Fruit fly (Drosophila melanogaster) whole organism, embryonic: ENCODE data around the gene CG5910.

Experiments used
- CG10209 ChIP-seq: fragments of 200-800 bp; sonication (Bioruptor generic); optimal IDR thresholded peaks from 3 replicates; lab custom pipeline; 2017; ENCODE audit warnings: missing biosample characterization, mild to moderate bottlenecking, missing genetic modification characterization, missing genetic modification reagents
- CG10366 ChIP-seq: fragments of 200-800 bp; sonication (Bioruptor generic); IDR thresholded peaks from 2 replicates; pipeline ENCODE4 v1.3.6; 2022; ENCODE audit warnings: missing biosample characterization, missing genetic modification characterization
- CG11085 ChIP-seq: fragments of 200-800 bp; sonication (Bioruptor generic); IDR thresholded peaks from 2 replicates; pipeline ENCODE4 v1.3.6; 2022; ENCODE audit warnings: missing biosample characterization, missing genetic modification characterization
- CG12155 ChIP-seq: fragments of 200-800 bp; sonication (Bioruptor generic); optimal IDR thresholded peaks from 3 replicates; lab custom pipeline; 2016; ENCODE audit warnings: missing biosample characterization, missing genetic modification characterization
- CG17829 ChIP-seq: fragments of 200-800 bp; optimal IDR thresholded peaks from 2 replicates; lab custom pipeline; 2019; ENCODE audit warnings: missing biosample characterization, mild to moderate bottlenecking, missing genetic modification characterization, moderate library complexity
- CG18262 ChIP-seq: fragments of 200-800 bp; optimal IDR thresholded peaks from 3 replicates; lab custom pipeline; 2019; ENCODE audit warnings: missing biosample characterization, mild to moderate bottlenecking, missing genetic modification characterization, moderate library complexity
- CG2678 ChIP-seq: fragments of 200-800 bp; sonication (Bioruptor generic); optimal IDR thresholded peaks from 3 replicates; lab custom pipeline; 2019; ENCODE audit warnings: missing biosample characterization, mild to moderate bottlenecking, missing genetic modification characterization, moderate library complexity
- CG30020 ChIP-seq: fragments of 200-800 bp; optimal IDR thresholded peaks from 2 replicates; lab custom pipeline; 2019; ENCODE audit warnings: missing biosample characterization, mild to moderate bottlenecking, missing genetic modification characterization, moderate library complexity
- CG6854 ChIP-seq: fragments of 200-800 bp; sonication (Bioruptor generic); optimal IDR thresholded peaks from 3 replicates; lab custom pipeline; 2017; ENCODE audit warnings: missing biosample characterization, mild to moderate bottlenecking, missing genetic modification characterization
- CG7357 ChIP-seq: fragments of 200-800 bp; sonication (Bioruptor generic); IDR thresholded peaks from 3 replicates; pipeline ENCODE4 v1.3.6; 2022; ENCODE audit warnings: missing biosample characterization, missing genetic modification characterization
- CG7745 ChIP-seq: fragments of 200-800 bp; sonication (Bioruptor generic); optimal IDR thresholded peaks from 2 replicates; lab custom pipeline; 2018; ENCODE audit warnings: missing biosample characterization, mild to moderate bottlenecking, missing genetic modification characterization, moderate library complexity
- CG8281 ChIP-seq: fragments of 200-800 bp; sonication (Bioruptor generic); optimal IDR thresholded peaks from 2 replicates; lab custom pipeline; 2018; ENCODE audit warnings: missing biosample characterization, mild to moderate bottlenecking, missing genetic modification characterization, moderate library complexity
- CG9797 ChIP-seq: fragments of 200-800 bp; sonication (Bioruptor generic); optimal IDR thresholded peaks from 3 replicates; lab custom pipeline; 2018; ENCODE audit warnings: missing biosample characterization, mild to moderate bottlenecking, missing genetic modification characterization
- D19A ChIP-seq: fragments of 200-800 bp; optimal IDR thresholded peaks from 3 replicates; lab custom pipeline; 2019; ENCODE audit warnings: missing biosample characterization, mild to moderate bottlenecking, missing genetic modification characterization, moderate library complexity
- Dek ChIP-seq: fragments of 200-800 bp; sonication (Bioruptor generic); optimal IDR thresholded peaks from 3 replicates; lab custom pipeline; 2019; ENCODE audit warnings: missing biosample characterization, mild to moderate bottlenecking, missing genetic modification characterization, moderate library complexity
- Dip3 ChIP-seq: fragments of 200-800 bp; sonication (Bioruptor generic); optimal IDR thresholded peaks from 3 replicates; lab custom pipeline; 2016; ENCODE audit warnings: missing biosample characterization, missing genetic modification characterization
- Dref ChIP-seq: fragments of 200-800 bp; sonication (Bioruptor generic); IDR thresholded peaks from 2 replicates; pipeline ENCODE4 v1.3.6; 2022; ENCODE audit warnings: missing biosample characterization, missing genetic modification characterization
- E2f1 ChIP-seq: fragments of 200-800 bp; sonication (Bioruptor generic); IDR thresholded peaks from 2 replicates; pipeline ENCODE4 v1.3.6; 2022; ENCODE audit warnings: missing biosample characterization, missing genetic modification characterization
- Fer3 ChIP-seq: fragments of 200-800 bp; sonication (Bioruptor generic); optimal IDR thresholded peaks from 2 replicates; lab custom pipeline; 2018; ENCODE audit warnings: missing biosample characterization, mild to moderate bottlenecking, missing genetic modification characterization, moderate library complexity
- H15 ChIP-seq: fragments of 200-800 bp; sonication (Bioruptor generic); IDR thresholded peaks from 3 replicates; pipeline ENCODE4 v1.3.6; 2022; ENCODE audit warnings: missing biosample characterization, missing genetic modification characterization
- Med ChIP-seq: fragments of 200-800 bp; sonication (Bioruptor generic); peaks from one replicate; lab custom pipeline; 2016; ENCODE audit warnings: missing biosample characterization, missing genetic modification characterization, mild to moderate bottlenecking, inconsistent platforms, moderate library complexity
- Meics ChIP-seq: fragments of 200-800 bp; sonication (Bioruptor generic); optimal IDR thresholded peaks from 2 replicates; lab custom pipeline; 2017; ENCODE audit warnings: missing biosample characterization, mild to moderate bottlenecking, missing genetic modification characterization
- NFAT ChIP-seq: fragments of 200-800 bp; sonication (Bioruptor generic); IDR thresholded peaks from 2 replicates; pipeline ENCODE4 v1.3.6; 2022; ENCODE audit warnings: missing biosample characterization, missing genetic modification characterization
- Poxn ChIP-seq: fragments of 200-800 bp; sonication (Bioruptor generic); IDR thresholded peaks from 2 replicates; pipeline ENCODE4 v1.3.6; 2022; ENCODE audit warnings: missing biosample characterization, missing genetic modification characterization
- Spps ChIP-seq: fragments of 200-800 bp; sonication (Bioruptor generic); optimal IDR thresholded peaks from 2 replicates; lab custom pipeline; 2018; ENCODE audit warnings: missing biosample characterization, mild to moderate bottlenecking, missing genetic modification characterization
- Usf ChIP-seq: fragments of 200-800 bp; sonication (Bioruptor generic); optimal IDR thresholded peaks from 2 replicates; lab custom pipeline; 2017; ENCODE audit warnings: missing genotype, missing biosample characterization, missing genetic modification characterization
- al ChIP-seq: fragments of 200-800 bp; sonication (Bioruptor generic); IDR thresholded peaks from 2 replicates; pipeline ENCODE4 v1.3.6; 2022; ENCODE audit warnings: missing biosample characterization, missing genetic modification characterization
- cas ChIP-seq: fragments of 200-800 bp; sonication (Bioruptor generic); IDR thresholded peaks from 2 replicates; pipeline ENCODE4 v1.3.6; 2022; ENCODE audit warnings: missing biosample characterization, missing genetic modification characterization
- caup ChIP-seq: fragments of 200-800 bp; sonication (Bioruptor generic); optimal IDR thresholded peaks from 3 replicates; lab custom pipeline; 2017; ENCODE audit warnings: missing biosample characterization, mild to moderate bottlenecking, missing genetic modification characterization, moderate library complexity; ENCODE audit not compliant: severe bottlenecking
- chif ChIP-seq, 2 experiments: fragments of 200-800 bp; sonication (Bioruptor generic); optimal IDR thresholded peaks; 3 replicates each; lab custom pipeline; 2016; ENCODE audit warnings: missing biosample characterization in 2 of 2, missing genetic modification characterization in 2 of 2
- chinmo ChIP-seq: fragments of 200-800 bp; sonication (Bioruptor generic); IDR thresholded peaks from 4 replicates; pipeline ENCODE4 v1.3.6; 2022; ENCODE audit warnings: missing biosample characterization, missing genetic modification characterization; ENCODE audit not compliant: partially characterized antibody
- ci ChIP-seq: fragments of 200-800 bp; sonication (Bioruptor generic); IDR thresholded peaks from 3 replicates; pipeline ENCODE4 v1.3.6; 2022; ENCODE audit warnings: missing biosample characterization, missing genetic modification characterization
- gcm ChIP-seq: fragments of 200-800 bp; sonication (Bioruptor generic); optimal IDR thresholded peaks from 2 replicates; lab custom pipeline; 2019; ENCODE audit warnings: missing biosample characterization, mild to moderate bottlenecking, missing genetic modification characterization, moderate library complexity
- gem ChIP-seq: fragments of 200-800 bp; sonication (Bioruptor generic); optimal IDR thresholded peaks from 2 replicates; lab custom pipeline; 2019; ENCODE audit warnings: missing biosample characterization, mild to moderate bottlenecking, missing genetic modification characterization, moderate library complexity
- hkb ChIP-seq, 2 experiments: fragments of 200-800 bp in 1 of 2; fragments of >200 bp in 1 of 2; sonication (Bioruptor generic) in 1 of 2; IDR thresholded peaks in 1 of 2; optimal IDR thresholded peaks in 1 of 2; 2 replicates each; pipeline versions ENCODE4 v1.3.6 to Lab custom; 2017 to 2022; ENCODE audit warnings: missing biosample characterization in 1 of 2, missing genetic modification characterization in 1 of 2
- jing ChIP-seq: fragments of 200-800 bp; sonication (Bioruptor generic); optimal IDR thresholded peaks from 2 replicates; lab custom pipeline; 2018; ENCODE audit warnings: missing biosample characterization, mild to moderate bottlenecking, missing genetic modification characterization
- kni ChIP-seq: fragments of 200-800 bp; sonication (Bioruptor generic); optimal IDR thresholded peaks from 3 replicates; lab custom pipeline; 2017; ENCODE audit warnings: mild to moderate bottlenecking, missing biosample characterization, missing genetic modification reagents, missing genetic modification characterization
- mam ChIP-seq: fragments of 200-800 bp; sonication (Bioruptor generic); optimal IDR thresholded peaks from 3 replicates; lab custom pipeline; 2016; ENCODE audit warnings: missing biosample characterization, missing genetic modification characterization
- nmo ChIP-seq: fragments of 200-800 bp; sonication (Bioruptor generic); optimal IDR thresholded peaks from 2 replicates; lab custom pipeline; 2018; ENCODE audit warnings: missing biosample characterization, mild to moderate bottlenecking, missing genetic modification characterization, moderate library complexity
- psq ChIP-seq: fragments of 200-800 bp; sonication (Bioruptor generic); optimal IDR thresholded peaks from 2 replicates; lab custom pipeline; 2017; ENCODE audit warnings: missing biosample characterization, missing genetic modification characterization
- pum ChIP-seq: fragments of 200-800 bp; sonication (Bioruptor generic); optimal IDR thresholded peaks from 2 replicates; lab custom pipeline; 2016; ENCODE audit warnings: missing biosample characterization, missing genetic modification characterization
- row ChIP-seq: fragments of 200-800 bp; sonication (Bioruptor generic); IDR thresholded peaks from 3 replicates; pipeline ENCODE4 v1.3.6; 2022; ENCODE audit warnings: missing biosample characterization, missing genetic modification characterization
- seq ChIP-seq: fragments of 200-800 bp; sonication (Bioruptor generic); IDR thresholded peaks from 2 replicates; pipeline ENCODE4 v1.3.6; 2022; ENCODE audit warnings: missing biosample characterization, missing genetic modification characterization
- sisA ChIP-seq: fragments of 200-800 bp; sonication (Bioruptor generic); IDR thresholded peaks from 2 replicates; pipeline ENCODE4 v1.3.6; 2022; ENCODE audit warnings: missing biosample characterization, missing genetic modification characterization
- sna ChIP-seq: fragments of 200-800 bp; sonication (Bioruptor generic); IDR thresholded peaks from 2 replicates; pipeline ENCODE4 v1.3.6; 2022; ENCODE audit warnings: missing biosample characterization, missing genetic modification characterization; ENCODE audit not compliant: partially characterized antibody
- so ChIP-seq: fragments of 200-800 bp; sonication (Bioruptor generic); IDR thresholded peaks from 3 replicates; pipeline ENCODE4 v1.3.6; 2022; ENCODE audit warnings: missing biosample characterization, missing genetic modification characterization
- tgo ChIP-seq: fragments of 200-800 bp; sonication (Bioruptor generic); IDR thresholded peaks from 3 replicates; pipeline ENCODE4 v1.3.6; 2022; ENCODE audit warnings: missing biosample characterization, missing genetic modification characterization
- zfh1 ChIP-seq: fragments of 200-800 bp; sonication (Bioruptor generic); IDR thresholded peaks from 3 replicates; pipeline ENCODE4 v1.3.6; 2022; ENCODE audit warnings: missing biosample characterization, missing genetic modification characterization

The CG5910 gene

dm6 chr3L:20473021-20473799 lies 31.0 kb downstream of the CG5910 start, which contains the start of the genes CG32428 and CG5969 (continued):
- peak; percentile 80 for TF ChIP-seq CG2678 (tag; lab: Kevin White, UChicago)
- peak; percentile 7 for TF ChIP-seq CG6854 (GFP tag; lab: Kevin White, UChicago)
- peak; percentile 43 for TF ChIP-seq mam (GFP tag; lab: Kevin White, UChicago)
- TF ChIP-seq psq, result peak; percentile 69
- TF ChIP-seq Fer3 (tag; lab: Kevin White, UChicago), result peak; percentile 73
- TF ChIP-seq CG9797 (GFP tag; lab: Kevin White, UChicago), result peak; percentile 84
- no peak for TF ChIP-seq jing (GFP tag; lab: Kevin White, UChicago)
- peak; percentile 28 for TF ChIP-seq CG12155 (GFP tag; lab: Kevin White, UChicago)
- peak; percentile 52; the same call in 2 of the 3 replicates for TF ChIP-seq CG7357 (GFP tag; lab: Robert Waterston, UW)
- TF ChIP-seq CG7745 (tag; lab: Kevin White, UChicago), result no peak
- peak; percentile 72 for TF ChIP-seq CG17829
- peak; percentile 62; the same call in 2 of the 3 replicates for TF ChIP-seq zfh1
- peak; percentile 80 for TF ChIP-seq gem (tag; lab: Kevin White, UChicago)
- peak; percentile 78 for TF ChIP-seq row (GFP tag; lab: Robert Waterston, UW)
- peak; percentile 60; the same call in 1 of the 2 replicates for TF ChIP-seq E2f1
- TF ChIP-seq gcm (GFP tag; lab: Kevin White, UChicago), result peak; percentile 32
- TF ChIP-seq CG10209 (GFP tag; lab: Kevin White, UChicago), result peak; percentile 70
- TF ChIP-seq CG30020 (tag; lab: Kevin White, UChicago), result peak; percentile 65
- peak; percentile 76 for TF ChIP-seq Dek (tag; lab: Kevin White, UChicago)
- TF ChIP-seq al (GFP tag; lab: Robert Waterston, UW), result peak; percentile 69
- TF ChIP-seq CG11085 (GFP tag; lab: Robert Waterston, UW), result peak; percentile 41; the same call in 1 of the 2 replicates
- peak; percentile 0 for TF ChIP-seq CG8281
- TF ChIP-seq Med (GFP tag; lab: Kevin White, UChicago), result peak; percentile 82
- TF ChIP-seq hkb (optimal IDR thresholded peaks at IDR 0.05; lab: Kevin White, UChicago), result no peak
- TF ChIP-seq hkb (GFP tag; IDR thresholded peaks at IDR 0.05; lab: Robert Waterston, UW), result peak; percentile 71
- TF ChIP-seq D19A, result peak; percentile 59
- TF ChIP-seq H15, result peak; percentile 50; the same call in 2 of the 3 replicates
- no peak for TF ChIP-seq chif (GFP tag; optimal IDR thresholded peaks at IDR 0.05; lab: Kevin White, UChicago)
- TF ChIP-seq NFAT (GFP tag; lab: Robert Waterston, UW), result peak; percentile 71
- peak; percentile 12 for TF ChIP-seq pum (GFP tag; lab: Kevin White, UChicago)
- peak; percentile 61 for TF ChIP-seq CG10366 (GFP tag; lab: Robert Waterston, UW)
- TF ChIP-seq ci, result peak; percentile 36; the same call in 2 of the 3 replicates
- no peak for TF ChIP-seq sna (GFP tag; lab: Robert Waterston, UW)
- TF ChIP-seq Meics (GFP tag; lab: Kevin White, UChicago), result peak; percentile 79
- no peak for TF ChIP-seq cas (GFP tag; lab: Robert Waterston, UW)
- TF ChIP-seq Poxn (GFP tag; lab: Robert Waterston, UW), result no peak
- TF ChIP-seq nmo (GFP tag; lab: Kevin White, UChicago), result peak; percentile 74
- TF ChIP-seq Dref, result peak; percentile 38; the same call in 1 of the 2 replicates
- peak; percentile 65 for TF ChIP-seq caup (GFP tag; lab: Kevin White, UChicago)
- TF ChIP-seq seq (GFP tag; lab: Robert Waterston, UW), result no peak
- TF ChIP-seq so (GFP tag; lab: Robert Waterston, UW), result no peak
- TF ChIP-seq Usf (GFP tag; lab: Kevin White, UChicago), result peak; percentile 55
- TF ChIP-seq kni (GFP tag; lab: Kevin White, UChicago), result no peak
- TF ChIP-seq Spps, result no peak
- peak; percentile 37; the same call in 1 of the 2 replicates for TF ChIP-seq sisA
- peak; percentile 64; the same call in 1 of the 4 replicates for TF ChIP-seq chinmo
- peak; percentile 60 for TF ChIP-seq tgo (GFP tag; lab: Robert Waterston, UW)
- TF ChIP-seq CG18262 (tag; lab: Kevin White, UChicago), result peak; percentile 54
- TF ChIP-seq Dip3 (GFP tag; lab: Kevin White, UChicago), result peak; percentile 9
